Worm (Caenorhabditis elegans): ENCODE results near the gene T11G6.5.
A peak's percentile ranks its signal among the peaks of the same experiment; 100 is the strongest.

The T11G6.5 gene

DNA sequence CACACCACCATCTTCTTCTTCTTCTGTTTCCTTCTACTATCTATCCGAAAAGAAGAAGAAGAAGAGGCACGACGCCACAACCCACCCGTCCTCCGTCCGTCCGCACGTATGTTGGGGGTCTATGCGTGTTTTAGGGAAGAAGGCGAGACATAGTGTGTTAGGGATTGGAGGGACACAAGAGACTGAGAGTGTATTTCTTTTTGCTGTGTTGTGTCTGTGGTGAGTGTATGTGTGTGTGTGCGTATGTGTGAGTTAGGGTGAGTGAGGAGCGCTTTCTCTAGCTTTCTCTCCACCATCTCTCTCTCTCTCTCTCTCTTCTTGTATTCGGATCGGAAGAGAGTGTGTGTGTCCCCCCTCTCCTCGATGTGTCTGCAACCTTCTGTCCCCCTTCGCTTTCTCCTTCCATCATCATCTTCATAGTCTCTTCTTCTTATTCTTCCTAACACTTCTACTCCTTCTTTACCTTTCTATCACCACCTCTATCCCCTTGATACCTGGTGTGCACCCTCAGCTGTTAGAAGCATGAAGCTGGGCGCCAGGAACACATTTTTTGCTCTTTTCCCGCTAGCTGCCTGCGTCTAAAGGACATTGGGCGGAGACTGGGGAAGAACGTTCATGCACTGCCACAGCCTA, 20.8 kb downstream of the T11G6.5 start (continued):
- TF ChIP-seq F10B5.3 (tag; optimal IDR thresholded peaks at IDR 0.05): no peak
- TF ChIP-seq gei-8 (GFP tag; optimal IDR thresholded peaks at IDR 0.05): peak; percentile 3
- TF ChIP-seq Y48G9A.11 (GFP tag; IDR thresholded peaks at IDR 0.05): no peak
- TF ChIP-seq ceh-28 (tag; optimal IDR thresholded peaks at IDR 0.05): peak; percentile 45
- TF ChIP-seq jun-1 (tag; optimal IDR thresholded peaks at IDR 0.05): peak; percentile 73
- TF ChIP-seq nhr-41 (GFP tag; IDR thresholded peaks at IDR 0.05): no peak
- TF ChIP-seq daf-19 (GFP tag; conservative IDR thresholded peaks at IDR 0.05): peak; percentile 68; the same call in 1 of the 2 replicates
- TF ChIP-seq tag-97 (GFP tag; IDR thresholded peaks at IDR 0.05): no peak
- TF ChIP-seq egl-43 (GFP tag; IDR thresholded peaks at IDR 0.05): 0 out of 2 replicates have a peak, but pooled peaks have one; percentile 27
- peak; percentile 96 for TF ChIP-seq nhr-28 (tag; optimal IDR thresholded peaks at IDR 0.05)
- TF ChIP-seq mxl-2 (GFP tag; conservative IDR thresholded peaks at IDR 0.05): no peak
- no peak for TF ChIP-seq ZK546.5 (tag; optimal IDR thresholded peaks at IDR 0.05)
- peak; percentile 93 for TF ChIP-seq nhr-11 (tag; optimal IDR thresholded peaks at IDR 0.05)
- no peak; a peak in 1 of 4 replicates for TF ChIP-seq madf-5 (GFP tag; IDR thresholded peaks at IDR 0.05)
- TF ChIP-seq hif-1 (tag; optimal IDR thresholded peaks at IDR 0.05): peak; percentile 50 to 91
- no peak for TF ChIP-seq ceh-32 (tag; optimal IDR thresholded peaks at IDR 0.05; ENCODE audit: poor library complexity)
- TF ChIP-seq F49E8.2 (tag; optimal IDR thresholded peaks at IDR 0.05; ENCODE audit: borderline replicate concordance): no peak
- no peak for TF ChIP-seq R02D3.7 (tag; optimal IDR thresholded peaks at IDR 0.05)
- no peak for TF ChIP-seq saeg-2 (GFP tag; IDR thresholded peaks at IDR 0.05)
- TF ChIP-seq spr-3 (GFP tag; optimal IDR thresholded peaks at IDR 0.05): no peak
- no peak for TF ChIP-seq nhr-237 (tag; optimal IDR thresholded peaks at IDR 0.05)
- TF ChIP-seq lsy-2 (tag; optimal IDR thresholded peaks at IDR 0.05): peak; percentile 76 to 80
- peak; percentile 69 for TF ChIP-seq nhr-77 (tag; optimal IDR thresholded peaks at IDR 0.05)
- TF ChIP-seq fos-1 (tag; optimal IDR thresholded peaks at IDR 0.05): no peak
- TF ChIP-seq fkh-10 (GFP tag; optimal IDR thresholded peaks at IDR 0.05): peak; percentile 76
- TF ChIP-seq nhr-111 (GFP tag; optimal IDR thresholded peaks at IDR 0.05): no peak
- no peak for TF ChIP-seq skn-1 (tag; optimal IDR thresholded peaks at IDR 0.05)
- TF ChIP-seq snpc-1.2 (GFP tag; IDR thresholded peaks at IDR 0.05): 0 out of 2 replicates have a peak, but pooled peaks have one; percentile 50
- no peak for TF ChIP-seq vab-7 (GFP tag; IDR thresholded peaks at IDR 0.05)
- no peak for TF ChIP-seq unc-130 (GFP tag; optimal IDR thresholded peaks at IDR 0.05)
- TF ChIP-seq zfp-3 (GFP tag; conservative IDR thresholded peaks at IDR 0.05): no peak
- peak; percentile 38 for TF ChIP-seq hlh-30 (tag; optimal IDR thresholded peaks at IDR 0.05; ENCODE audit: insufficient read depth)
- TF ChIP-seq F37D6.2 (tag; optimal IDR thresholded peaks at IDR 0.05): peak; percentile 71
- peak; percentile 61 for TF ChIP-seq set-16 (GFP tag; IDR thresholded peaks at IDR 0.05)
- TF ChIP-seq dpl-1 (GFP tag; optimal IDR thresholded peaks at IDR 0.05): peak; percentile 39
- TF ChIP-seq nhr-76 (tag; optimal IDR thresholded peaks at IDR 0.05): no peak
- TF ChIP-seq nhr-48 (tag; optimal IDR thresholded peaks at IDR 0.05): peak; percentile 78
- TF ChIP-seq lin-39 (tag; optimal IDR thresholded peaks at IDR 0.05): no peak

DNA sequence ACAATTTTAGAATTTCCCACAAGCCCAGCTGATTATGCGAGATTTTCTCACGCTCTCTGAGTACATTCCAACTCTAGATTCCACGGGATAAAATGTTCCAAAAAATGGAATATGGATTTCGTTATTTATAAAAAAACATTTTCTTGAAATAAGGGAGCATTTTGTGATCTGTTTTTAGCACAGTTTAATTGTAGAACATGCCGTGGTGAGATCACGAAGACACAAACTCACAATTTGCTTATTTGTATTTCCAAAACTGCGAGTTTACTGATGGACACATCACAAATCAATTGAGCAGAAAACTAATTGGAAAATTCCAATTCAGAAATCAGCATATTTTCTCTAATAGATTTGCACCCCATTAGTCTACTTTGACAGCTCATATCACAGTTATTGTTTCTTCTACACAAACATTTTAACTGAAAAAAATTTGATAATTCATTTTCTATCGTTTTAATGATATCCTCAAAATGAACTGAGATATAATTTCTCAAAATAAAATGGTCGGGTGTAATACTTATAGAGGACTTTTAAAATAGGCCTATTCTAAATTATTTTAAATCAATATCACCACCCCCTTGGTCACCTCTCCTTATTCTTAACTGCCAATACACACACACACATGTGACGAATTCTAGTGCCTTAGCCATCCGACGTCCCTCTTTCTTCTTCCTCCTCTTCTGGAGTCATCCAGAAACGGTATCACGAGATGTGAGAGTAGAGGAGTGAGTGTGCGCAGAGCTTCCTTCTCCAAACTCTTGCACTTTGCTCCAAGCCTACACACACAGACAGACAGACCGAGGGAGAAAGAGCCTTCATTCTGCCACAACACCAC, 21.5 kb downstream of the T11G6.5 start:
- no peak for TF ChIP-seq mdl-1 (tag; optimal IDR thresholded peaks at IDR 0.05)
- no peak for TF ChIP-seq lim-7 (GFP tag; IDR thresholded peaks at IDR 0.05)
- no peak for TF ChIP-seq nhr-25 (tag; optimal IDR thresholded peaks at IDR 0.05; ENCODE audit: borderline replicate concordance, insufficient read depth)
- TF ChIP-seq hlh-30 (tag; optimal IDR thresholded peaks at IDR 0.05; ENCODE audit: insufficient read depth): peak; percentile 93
- peak; percentile 94 for TF ChIP-seq aha-1 (tag)
- TF ChIP-seq duxl-1 (tag; optimal IDR thresholded peaks at IDR 0.05; ENCODE audit: poor library complexity): no peak
- peak; percentile 11; the same call in 1 of the 2 replicates for TF ChIP-seq mdt-29 (GFP tag; IDR thresholded peaks at IDR 0.05)
- TF ChIP-seq spr-3 (GFP tag; optimal IDR thresholded peaks at IDR 0.05): no peak
- 0 out of 2 replicates have a peak, but pooled peaks have one; percentile 19 for TF ChIP-seq snpc-1.2 (GFP tag; IDR thresholded peaks at IDR 0.05)
- TF ChIP-seq mxl-3 (GFP tag; optimal IDR thresholded peaks at IDR 0.05): no peak
- no peak for TF ChIP-seq vab-7 (GFP tag; IDR thresholded peaks at IDR 0.05)
- TF ChIP-seq saeg-2 (GFP tag; IDR thresholded peaks at IDR 0.05): no peak
- TF ChIP-seq R02D3.7 (tag; optimal IDR thresholded peaks at IDR 0.05): no peak
- 0 out of 2 replicates have a peak, but pooled peaks have one; percentile 8 for TF ChIP-seq ceh-20 (GFP tag; IDR thresholded peaks at IDR 0.05)
- no peak for TF ChIP-seq spr-1 (tag; optimal IDR thresholded peaks at IDR 0.05)
- no peak for TF ChIP-seq aly-2 (tag; optimal IDR thresholded peaks at IDR 0.05)
- no peak for TF ChIP-seq F10B5.3 (tag; optimal IDR thresholded peaks at IDR 0.05)
